Worm (Caenorhabditis elegans) whole organism, late embryonic: ENCODE measurements around the gene end-3.

Experiments
- elt-2 ChIP-seq: sonication (generic microtip); optimal IDR thresholded peaks from 2 replicates; lab custom pipeline; 2016; ENCODE audit warnings: missing genetic modification reagents, missing genetic modification characterization, missing compliant biosample characterization
- fkh-6 ChIP-seq: sonication (generic microtip); optimal IDR thresholded peaks from 2 replicates; lab custom pipeline; 2016; ENCODE audit warnings: missing genetic modification characterization, missing compliant biosample characterization
- madf-2 ChIP-seq: sonication (generic microtip); optimal IDR thresholded peaks from 2 replicates; lab custom pipeline; 2017; ENCODE audit warnings: missing genetic modification characterization, missing compliant biosample characterization
- nfya-1 ChIP-seq: sonication (generic microtip); optimal IDR thresholded peaks from 2 replicates; lab custom pipeline; 2017; ENCODE audit warnings: missing genetic modification characterization, mild to moderate bottlenecking, missing compliant biosample characterization, antibody characterized with exemption, moderate library complexity
- nhr-11 ChIP-seq: fragments of 150-350 bp; optimal IDR thresholded peaks from 2 replicates; lab custom pipeline; 2014; ENCODE audit warnings: missing biosample characterization, missing genetic modification characterization
- npax-4 ChIP-seq: sonication (generic microtip); optimal IDR thresholded peaks from 2 replicates; lab custom pipeline; 2016; ENCODE audit warnings: missing genetic modification characterization, missing compliant biosample characterization
- pag-3 ChIP-seq: sonication (generic microtip); optimal IDR thresholded peaks from 2 replicates; lab custom pipeline; 2016; ENCODE audit warnings: missing compliant biosample characterization, missing genetic modification characterization, borderline replicate concordance
- unc-86 ChIP-seq: sonication (generic microtip); optimal IDR thresholded peaks from 2 replicates; lab custom pipeline; 2016; ENCODE audit warnings: missing genetic modification characterization, missing compliant biosample characterization

- TF ChIP-seq npax-4 (tag; lab: Kevin White, UChicago) (no peak), pag-3 (tag; lab: Kevin White, UChicago) (no peak), fkh-6 (tag; lab: Kevin White, UChicago) (no peak), unc-86 (no peak), madf-2 (tag; lab: Kevin White, UChicago) (no peak), elt-2 (tag; lab: Kevin White, UChicago) (no peak), nfya-1 (no peak), nhr-11 (tag; lab: Kevin White, UChicago) (no peak)
These were observed 32.8 kb upstream of the end-3 start for ce11 chrV:13981677-13982076.
